Fruit fly (Drosophila melanogaster) whole organism, wandering third instar larva: ENCODE measurements around the gene CG42327.

ENCODE experiments used
- Abd-B ChIP-seq: fragments of >200 bp; optimal IDR thresholded peaks from 2 replicates; lab custom pipeline; 2017; ENCODE audit warnings: missing biosample characterization, missing genetic modification characterization
- CG9705 ChIP-seq: fragments of 200-800 bp; sonication (Bioruptor generic); optimal IDR thresholded peaks from 2 replicates; lab custom pipeline; 2018; ENCODE audit warnings: missing biosample characterization, mild to moderate bottlenecking, missing genetic modification characterization
- CrebA ChIP-seq: fragments of 200-800 bp; sonication (Bioruptor generic); optimal IDR thresholded peaks from 2 replicates; lab custom pipeline; 2016; ENCODE audit warnings: missing biosample characterization, mild to moderate bottlenecking, missing genetic modification characterization, borderline replicate concordance
- Dfd ChIP-seq: fragments of >200 bp; optimal IDR thresholded peaks from 2 replicates; lab custom pipeline; 2017; ENCODE audit warnings: missing biosample characterization, missing genetic modification characterization
- Dif ChIP-seq: fragments of 200-275, 200-300 bp; sonication (Bioruptor generic); optimal IDR thresholded peaks from 2 replicates; lab custom pipeline; 2018; ENCODE audit warnings: missing biosample characterization, missing genetic modification characterization; ENCODE audit not compliant: partially characterized antibody
- GATAd ChIP-seq: sonication (Bioruptor generic); optimal IDR thresholded peaks from 2 replicates; lab custom pipeline; 2016; ENCODE audit warnings: missing biosample characterization, missing genetic modification characterization
- HLH106 ChIP-seq: fragments of 200-800 bp; optimal IDR thresholded peaks from 3 replicates; lab custom pipeline; 2019; ENCODE audit warnings: missing biosample characterization, mild to moderate bottlenecking, missing genetic modification characterization, moderate library complexity
- Hnf4 ChIP-seq: fragments of 200-800 bp; sonication (Bioruptor generic); optimal IDR thresholded peaks from 2 replicates; lab custom pipeline; 2016; ENCODE audit warnings: missing biosample characterization, mild to moderate bottlenecking, missing genetic modification characterization
- Hr78 ChIP-seq: fragments of >200 bp; optimal IDR thresholded peaks from 2 replicates; lab custom pipeline; 2017; ENCODE audit warnings: missing biosample characterization, missing genetic modification characterization
- Hr83 ChIP-seq: fragments of 200-300 bp; sonication (Bioruptor generic); optimal IDR thresholded peaks from 2 replicates; lab custom pipeline; 2016; ENCODE audit warnings: missing biosample characterization, mild to moderate bottlenecking, missing genetic modification characterization, moderate library complexity; ENCODE audit not compliant: poor library complexity, severe bottlenecking
- Jra ChIP-seq: sonication (Bioruptor generic); optimal IDR thresholded peaks from 2 replicates; lab custom pipeline; 2016; ENCODE audit warnings: missing biosample characterization, missing genetic modification characterization
- Mio ChIP-seq: sonication (Bioruptor generic); optimal IDR thresholded peaks from 2 replicates; lab custom pipeline; 2016; ENCODE audit warnings: missing biosample characterization, missing genetic modification characterization
- Myc ChIP-seq: fragments of >200 bp; optimal IDR thresholded peaks from 2 replicates; lab custom pipeline; 2017
- OdsH ChIP-seq: fragments of 200-800 bp; sonication (Bioruptor generic); optimal IDR thresholded peaks from 2 replicates; lab custom pipeline; 2016; ENCODE audit warnings: missing biosample characterization, mild to moderate bottlenecking, missing genetic modification characterization
- Rel ChIP-seq, 2 experiments: fragments of 200-800 bp; sonication (Bioruptor generic) in 1 of 2; optimal IDR thresholded peaks; 2 replicates in 1 of 2; 3 replicates in 1 of 2; lab custom pipeline; 2016 to 2019; ENCODE audit warnings: mild to moderate bottlenecking in 2 of 2, missing biosample characterization in 2 of 2, missing genetic modification characterization in 2 of 2, moderate library complexity in 1 of 2
- Sp1 ChIP-seq: fragments of 200-800 bp; sonication (Bioruptor generic); optimal IDR thresholded peaks from 3 replicates; lab custom pipeline; 2019; ENCODE audit warnings: missing biosample characterization, mild to moderate bottlenecking, missing genetic modification characterization, moderate library complexity
- Vsx2 ChIP-seq: fragments of 200-300, 225-300 bp; sonication (Bioruptor generic); optimal IDR thresholded peaks from 2 replicates; lab custom pipeline; 2018; ENCODE audit warnings: missing biosample characterization, missing genetic modification characterization; ENCODE audit not compliant: partially characterized antibody
- br ChIP-seq: fragments of 200-800 bp; sonication (Bioruptor generic); optimal IDR thresholded peaks from 2 replicates; lab custom pipeline; 2016; ENCODE audit warnings: missing biosample characterization, missing genetic modification characterization
- brk ChIP-seq: fragments of 200-800 bp; sonication (Bioruptor generic); optimal IDR thresholded peaks from 2 replicates; lab custom pipeline; 2016; ENCODE audit warnings: missing biosample characterization, mild to moderate bottlenecking, missing genetic modification characterization
- dl ChIP-seq, 2 experiments: fragments of 175-275, 200-275 bp in 1 of 2; fragments of 200-275 bp in 1 of 2; sonication (Bioruptor generic); optimal IDR thresholded peaks; lab custom pipeline; 2018; ENCODE audit warnings: mild to moderate bottlenecking in 2 of 2, missing biosample characterization in 2 of 2, missing genetic modification characterization in 2 of 2, moderate library complexity in 2 of 2; ENCODE audit not compliant: partially characterized antibody in 2 of 2, insufficient read depth in 1 of 2
- dmrt93B ChIP-seq: fragments of 200-800 bp; sonication (Bioruptor generic); optimal IDR thresholded peaks from 2 replicates; lab custom pipeline; 2018; ENCODE audit warnings: missing biosample characterization, mild to moderate bottlenecking, missing genetic modification characterization
- dsf ChIP-seq: sonication (Bioruptor generic); optimal IDR thresholded peaks from 2 replicates; lab custom pipeline; 2016; ENCODE audit warnings: missing biosample characterization, missing genetic modification characterization, borderline replicate concordance
- ey ChIP-seq: fragments of 200-800 bp; sonication (Bioruptor generic); optimal IDR thresholded peaks from 2 replicates; lab custom pipeline; 2016; ENCODE audit warnings: missing biosample characterization, missing genetic modification characterization
- foxo ChIP-seq, 2 experiments: fragments of 200-800 bp; sonication (Bioruptor generic); optimal IDR thresholded peaks; 2 replicates in 1 of 2; 3 replicates in 1 of 2; lab custom pipeline; 2016 to 2017; ENCODE audit warnings: missing biosample characterization in 2 of 2, missing genetic modification characterization in 2 of 2
- fru ChIP-seq: fragments of 200-800 bp; sonication (Bioruptor generic); optimal IDR thresholded peaks from 3 replicates; lab custom pipeline; 2016; ENCODE audit warnings: missing biosample characterization, mild to moderate bottlenecking, missing genetic modification characterization
- h ChIP-seq: fragments of 200-800 bp; sonication (Bioruptor generic); optimal IDR thresholded peaks from 3 replicates; lab custom pipeline; 2016; ENCODE audit warnings: missing biosample characterization, mild to moderate bottlenecking, missing genetic modification characterization
- pan ChIP-seq: fragments of >200 bp; optimal IDR thresholded peaks from 2 replicates; lab custom pipeline; 2017
- psq ChIP-seq: fragments of 200-800 bp; sonication (Bioruptor generic); optimal IDR thresholded peaks from 3 replicates; lab custom pipeline; 2017; ENCODE audit warnings: missing biosample characterization, mild to moderate bottlenecking, missing genetic modification characterization, moderate library complexity
- rgr ChIP-seq: fragments of 200-800 bp; sonication (Bioruptor generic); optimal IDR thresholded peaks from 3 replicates; lab custom pipeline; 2016; ENCODE audit warnings: missing biosample characterization, mild to moderate bottlenecking, missing genetic modification characterization
- sv ChIP-seq: fragments of 200-800 bp; sonication (Bioruptor generic); optimal IDR thresholded peaks from 3 replicates; lab custom pipeline; 2016; ENCODE audit warnings: missing biosample characterization, missing genetic modification characterization
- tai ChIP-seq: sonication (Bioruptor generic); optimal IDR thresholded peaks from 2 replicates; lab custom pipeline; 2016; ENCODE audit warnings: missing biosample characterization, missing genetic modification characterization
- woc ChIP-seq: sonication (Bioruptor generic); optimal IDR thresholded peaks from 2 replicates; lab custom pipeline; 2016; ENCODE audit warnings: missing biosample characterization, mild to moderate bottlenecking, missing genetic modification characterization

The CG42327 gene

dm6 chr3R:11679513-11679912, 23.6 kb downstream of the CG42327 start, which contains the start of the genes Taf12 and Ho:
Gene Taf12 (minus strand): TSS chr3R:11679690.
Gene Ho (plus strand): TSS chr3R:11679743.
- peak; percentile 24 for TF ChIP-seq OdsH
- peak; percentile 46 for TF ChIP-seq Jra (GFP tag; lab: Kevin White, UChicago)
- TF ChIP-seq psq = peak; percentile 23
- peak; percentile 36 for TF ChIP-seq h
- TF ChIP-seq Sp1 (GFP tag; lab: Kevin White, UChicago) = peak; percentile 40
- no peak for TF ChIP-seq CG9705 (GFP tag; lab: Kevin White, UChicago)
- no peak for TF ChIP-seq Hr78 (GFP tag; lab: Kevin White, UChicago)
- peak; percentile 0 for TF ChIP-seq ey (GFP tag; lab: Kevin White, UChicago)
- no peak for TF ChIP-seq Abd-B (GFP tag; lab: Kevin White, UChicago)
- no peak for TF ChIP-seq pan (lab: Kevin White, UChicago)
- TF ChIP-seq Hnf4 (GFP tag; lab: Kevin White, UChicago) = peak; percentile 44
- TF ChIP-seq Hr83 = peak; percentile 28
- TF ChIP-seq br (GFP tag; lab: Kevin White, UChicago) = no peak
- no peak for TF ChIP-seq Rel (GFP tag; optimal IDR thresholded peaks at IDR 0.05; lab: Kevin White, UChicago)
- peak; percentile 64 for TF ChIP-seq Rel (tag; optimal IDR thresholded peaks at IDR 0.05; lab: Kevin White, UChicago)
- TF ChIP-seq Myc (lab: Kevin White, UChicago) = no peak
- peak; percentile 29 for TF ChIP-seq rgr

DNA sequence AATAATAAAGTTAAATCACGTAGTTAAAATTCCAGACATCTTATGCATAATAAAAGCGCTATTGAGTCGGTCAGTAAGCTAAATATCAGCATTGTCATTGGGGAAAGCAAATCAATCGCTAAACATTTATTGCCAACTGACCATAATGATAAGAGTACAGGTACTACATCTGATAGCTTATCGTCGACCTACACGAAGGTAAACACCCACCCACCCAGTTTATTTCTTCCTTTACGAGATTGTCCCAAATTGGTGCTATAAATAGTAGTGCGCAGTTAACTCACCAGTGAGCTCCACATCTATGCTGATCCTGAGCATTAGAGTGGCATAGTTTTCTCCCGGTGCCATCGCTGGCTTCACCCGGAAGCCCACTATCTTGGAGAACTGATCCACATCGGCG, 27.7 kb downstream of the CG42327 start:
- TF ChIP-seq HLH106 (tag; lab: Kevin White, UChicago) (no peak), Hr78 (GFP tag; lab: Kevin White, UChicago) (no peak), dl (GFP tag; optimal IDR thresholded peaks at IDR 0.05; lab: Kevin White, UChicago; ENCODE audit: insufficient read depth in 1 of 2, partially characterized antibody in 2 of 2) (no peak), dmrt93B (GFP tag; lab: Kevin White, UChicago) (no peak), Myc (lab: Kevin White, UChicago) (no peak), h (no peak), Rel (GFP tag; optimal IDR thresholded peaks at IDR 0.05; lab: Kevin White, UChicago) (no peak), Rel (tag; optimal IDR thresholded peaks at IDR 0.05; lab: Kevin White, UChicago) (peak; percentile 31), ey (GFP tag; lab: Kevin White, UChicago) (no peak), OdsH (no peak), tai (GFP tag; lab: Kevin White, UChicago) (no peak), psq (no peak), GATAd (GFP tag; lab: Kevin White, UChicago) (no peak), woc (GFP tag; lab: Kevin White, UChicago) (no peak), foxo (GFP tag; optimal IDR thresholded peaks at IDR 0.05; lab: Kevin White, UChicago) (no peak), Dfd (no peak), Sp1 (GFP tag; lab: Kevin White, UChicago) (peak; percentile 14)

DNA sequence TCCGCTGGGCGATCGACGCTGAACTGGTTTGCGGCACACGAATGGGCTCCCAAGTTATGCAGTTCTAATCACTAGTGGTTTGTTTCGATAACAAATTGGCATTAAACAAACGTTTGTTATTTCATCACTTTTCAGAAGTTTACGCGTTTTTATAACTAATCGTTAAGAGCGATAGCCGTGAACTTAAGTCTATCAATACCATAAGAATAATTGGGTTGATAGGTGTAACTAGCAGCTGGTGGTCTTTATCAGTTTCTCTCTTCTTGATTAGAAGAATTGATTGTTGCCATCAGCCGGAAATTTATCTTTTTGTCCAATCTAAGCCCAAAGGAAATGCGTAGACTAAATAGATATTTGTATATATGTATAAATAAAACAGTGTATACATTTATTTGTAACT, 28.4 kb downstream of the CG42327 start, which contains the start of gene CG6830:
Gene CG6830, minus strand, starts transcription at position 27 of the 400 bp plus-strand sequence.
- TF ChIP-seq Mio (no peak), Sp1 (GFP tag; lab: Kevin White, UChicago) (no peak), Vsx2 (GFP tag; lab: Kevin White, UChicago) (no peak), br (GFP tag; lab: Kevin White, UChicago) (no peak), ey (GFP tag; lab: Kevin White, UChicago) (no peak), CrebA (GFP tag; lab: Kevin White, UChicago) (no peak), h (no peak), Dfd (no peak), foxo (GFP tag; optimal IDR thresholded peaks at IDR 0.05; lab: Kevin White, UChicago) (no peak), dsf (GFP tag; lab: Kevin White, UChicago) (no peak), tai (GFP tag; lab: Kevin White, UChicago) (no peak), Myc (lab: Kevin White, UChicago) (no peak), woc (GFP tag; lab: Kevin White, UChicago) (no peak), Abd-B (GFP tag; lab: Kevin White, UChicago) (no peak), HLH106 (tag; lab: Kevin White, UChicago) (no peak), Hr83 (no peak)

- TF ChIP-seq Mio (no peak), CG9705 (GFP tag; lab: Kevin White, UChicago) (no peak)
- TF ChIP-seq, all 38 proteins: peak for 0
Observed at dm6 chr3R:11688055-11688454, 32.1 kb downstream of the CG42327 start, which contains the start of gene CG6834. Gene CG6834 (minus strand): TSS chr3R:11688133.

dm6 chr3R:11689900-11690299, 34.0 kb downstream of the CG42327 start, which contains the start of gene CG6908:
Gene CG6908 (minus strand): TSS chr3R:11690051.
- peak; percentile 7 for TF ChIP-seq h
- TF ChIP-seq fru (GFP tag; lab: Kevin White, UChicago) = no peak
- no peak for TF ChIP-seq sv (GFP tag; lab: Kevin White, UChicago)
- peak; percentile 39 for TF ChIP-seq brk (GFP tag; lab: Kevin White, UChicago)
- peak; percentile 78 for TF ChIP-seq Vsx2 (GFP tag; lab: Kevin White, UChicago)
- TF ChIP-seq dl (GFP tag; optimal IDR thresholded peaks at IDR 0.05; lab: Kevin White, UChicago; ENCODE audit: insufficient read depth in 1 of 2, partially characterized antibody in 2 of 2) = no peak
- TF ChIP-seq br (GFP tag; lab: Kevin White, UChicago) = no peak
- TF ChIP-seq Rel (GFP tag; optimal IDR thresholded peaks at IDR 0.05; lab: Kevin White, UChicago) = peak; percentile 57
- TF ChIP-seq Rel (tag; optimal IDR thresholded peaks at IDR 0.05; lab: Kevin White, UChicago) = no peak
- TF ChIP-seq Dif (GFP tag; lab: Kevin White, UChicago) = peak; percentile 68
- peak; percentile 61 for TF ChIP-seq Hnf4 (GFP tag; lab: Kevin White, UChicago)
- no peak for TF ChIP-seq tai (GFP tag; lab: Kevin White, UChicago)
- no peak for TF ChIP-seq Abd-B (GFP tag; lab: Kevin White, UChicago)
